Worm (Caenorhabditis elegans): ENCODE data around the gene srsx-9.

ce11 chrV:4972943-4973342 lies at the start of gene srsx-9:
- no peak for TF ChIP-seq mes-4 (tag; optimal IDR thresholded peaks at IDR 0.05)
- TF ChIP-seq unc-62 (GFP tag; optimal IDR thresholded peaks at IDR 0.05), result no peak
- TF ChIP-seq ama-1 (optimal IDR thresholded peaks at IDR 0.05), result no peak
- TF ChIP-seq ama-1 (GFP tag; optimal IDR thresholded peaks at IDR 0.05), result no peak
